Worm (Caenorhabditis elegans) whole organism, L4 larva: Measurements from ENCODE around the gene acp-1.

Experiments used
- aly-2 ChIP-seq: sonication (generic microtip); optimal IDR thresholded peaks from 2 replicates; lab custom pipeline; 2018; ENCODE audit warnings: missing biosample characterization, missing genetic modification characterization
- cey-2 ChIP-seq: sonication (generic microtip); optimal IDR thresholded peaks from 3 replicates; lab custom pipeline; 2017; ENCODE audit warnings: missing genetic modification characterization, mild to moderate bottlenecking, missing compliant biosample characterization, antibody characterized with exemption, borderline replicate concordance; ENCODE audit not compliant: insufficient read depth
- hlh-11 ChIP-seq: fragments of 200-800 bp; sonication (Bioruptor generic); optimal IDR thresholded peaks from 2 replicates; lab custom pipeline; 2018; ENCODE audit warnings: mild to moderate bottlenecking, missing genetic modification characterization, missing compliant biosample characterization
- jun-1 ChIP-seq: fragments of 150-350 bp; optimal IDR thresholded peaks from 2 replicates; lab custom pipeline; 2014; ENCODE audit warnings: missing biosample characterization, missing genetic modification reagents, missing genetic modification characterization
- lin-13 ChIP-seq: fragments of 150-350 bp; optimal IDR thresholded peaks from 2 replicates; lab custom pipeline; 2014; ENCODE audit warnings: missing biosample characterization, missing genetic modification reagents, missing genetic modification characterization
- mep-1 ChIP-seq: fragments of 150-350 bp; sonication (generic microtip); optimal IDR thresholded peaks from 3 replicates; lab custom pipeline; 2014; ENCODE audit warnings: missing biosample characterization, missing genetic modification characterization
- nhr-111 ChIP-seq: fragments of 200-800 bp; sonication (Bioruptor generic); optimal IDR thresholded peaks from 2 replicates; lab custom pipeline; 2018; ENCODE audit warnings: mild to moderate bottlenecking, missing genetic modification characterization, missing compliant biosample characterization
- nhr-25 ChIP-seq: sonication (generic microtip); optimal IDR thresholded peaks from 2 replicates; lab custom pipeline; 2017; ENCODE audit warnings: missing genetic modification characterization, mild to moderate bottlenecking, missing compliant biosample characterization, antibody characterized with exemption, moderate library complexity, borderline replicate concordance; ENCODE audit not compliant: insufficient read depth
- unc-39 ChIP-seq: sonication (generic microtip); optimal IDR thresholded peaks from 2 replicates; lab custom pipeline; 2017; ENCODE audit warnings: missing biosample characterization, missing genetic modification characterization
- unc-62 ChIP-seq, 3 experiments: fragments of 150-350 bp in 1 of 3; sonication (generic microtip); optimal IDR thresholded peaks in 2 of 3; peaks in 1 of 3; 1 replicate in 1 of 3; 2 replicates in 2 of 3; lab custom pipeline; 2014 to 2017; ENCODE audit warnings: missing biosample characterization in 3 of 3, missing genetic modification characterization in 3 of 3, missing genetic modification reagents in 3 of 3, missing genotype in 1 of 3
- zag-1 ChIP-seq: fragments of 150-350 bp; optimal IDR thresholded peaks from 2 replicates; lab custom pipeline; 2014; ENCODE audit warnings: missing biosample characterization, missing genetic modification characterization

DNA sequence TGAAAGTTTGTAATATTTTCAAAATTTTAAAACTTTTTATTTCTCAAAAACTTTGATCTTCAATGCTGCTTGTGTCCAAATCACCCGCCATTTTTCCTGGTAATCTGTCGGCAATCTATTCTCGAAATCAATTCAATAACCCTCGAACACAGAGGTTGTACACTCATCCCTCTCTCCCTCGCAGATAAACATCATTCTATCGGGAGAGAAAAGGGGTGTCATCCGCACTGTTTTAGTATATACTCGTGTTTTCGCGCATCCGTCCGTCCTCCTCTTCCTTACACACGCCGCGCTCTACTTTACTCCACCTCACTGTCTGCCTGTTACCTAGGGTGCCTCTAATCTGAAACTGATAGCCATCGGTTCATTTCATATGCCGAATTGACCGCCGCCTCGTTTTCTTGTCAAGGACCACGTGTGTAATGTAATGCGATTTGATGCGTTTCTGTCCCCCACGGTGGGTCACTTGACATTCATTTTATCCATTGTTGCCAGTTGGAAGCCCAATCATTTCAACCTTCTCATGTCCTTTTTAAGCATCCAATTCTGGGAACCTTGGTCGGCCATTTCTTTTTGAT is 41.6 kb downstream of the acp-1 start:
- TF ChIP-seq nhr-25 (no peak), aly-2 (no peak), zag-1 (tag; lab: Kevin White, UChicago) (no peak), lin-13 (no peak), unc-62 (GFP tag; optimal IDR thresholded peaks at IDR 0.05 in 1 of 2; lab: Kevin White, UChicago) (no peak), unc-62 (tag; optimal IDR thresholded peaks at IDR 0.05; lab: Kevin White, UChicago) (no peak), jun-1 (no peak), unc-39 (tag; lab: Kevin White, UChicago) (no peak), cey-2 (tag; lab: Kevin White, UChicago) (no peak), mep-1 (tag; lab: Kevin White, UChicago) (no peak), hlh-11 (tag; lab: Kevin White, UChicago) (no peak), nhr-111 (GFP tag; lab: Kevin White, UChicago) (no peak)
